Worm (Caenorhabditis elegans): ENCODE data around the gene alh-2.

ce11 chrV:1642199-1642598, 1.8 kb upstream of the alh-2 start, which contains the start of gene Y46H3D.1:
- TF ChIP-seq him-1 (tag; optimal IDR thresholded peaks at IDR 0.05) (no peak), ama-1 (optimal IDR thresholded peaks at IDR 0.05) (no peak), ama-1 (GFP tag; optimal IDR thresholded peaks at IDR 0.05) (no peak), unc-62 (GFP tag; optimal IDR thresholded peaks at IDR 0.05) (no peak), hlh-12 (tag; optimal IDR thresholded peaks at IDR 0.05) (no peak), lin-35 (GFP tag; optimal IDR thresholded peaks at IDR 0.05) (no peak), Y53G8AR.9 (GFP tag; conservative IDR thresholded peaks at IDR 0.05) (no peak)

Measured in whole organism, young adult.